Worm (Caenorhabditis elegans) whole organism, L1 larva: ENCODE measurements around the gene cec-3.

Source experiments
- C04F5.9 ChIP-seq: sonication (generic microtip); optimal IDR thresholded peaks from 2 replicates; lab custom pipeline; 2016; ENCODE audit warnings: missing genetic modification characterization, missing compliant biosample characterization
- F16B12.6 ChIP-seq: fragments of 150-350 bp; optimal IDR thresholded peaks from 2 replicates; lab custom pipeline; 2014; ENCODE audit warnings: missing biosample characterization, missing genetic modification characterization
- blmp-1 ChIP-seq: fragments of 150-350 bp; optimal IDR thresholded peaks from 2 replicates; lab custom pipeline; 2014; ENCODE audit warnings: missing biosample characterization, missing genetic modification characterization
- ceh-82 ChIP-seq, 3 experiments: fragments of 150-350 bp in 1 of 3; sonication (generic microtip) in 2 of 3; optimal IDR thresholded peaks; 2 replicates each; lab custom pipeline; 2014 to 2017; ENCODE audit warnings: missing biosample characterization in 3 of 3, missing genetic modification characterization in 3 of 3
- ces-1 ChIP-seq: fragments of 150-350 bp; optimal IDR thresholded peaks from 2 replicates; lab custom pipeline; 2014; ENCODE audit warnings: missing biosample characterization, missing genetic modification reagents, missing genetic modification characterization
- dpl-1 ChIP-seq, 3 experiments: fragments of 150-350 bp in 2 of 3; sonication (generic microtip) in 1 of 3; optimal IDR thresholded peaks; 2 replicates each; lab custom pipeline; 2014 to 2017; ENCODE audit warnings: missing biosample characterization in 3 of 3, missing genetic modification characterization in 3 of 3, missing genetic modification reagents in 3 of 3
- efl-1 ChIP-seq, 4 experiments: fragments of 150-350 bp; optimal IDR thresholded peaks in 3 of 4; peaks in 1 of 4; 1 replicate in 1 of 4; 2 replicates in 3 of 4; lab custom pipeline; 2014; ENCODE audit warnings: missing biosample characterization in 2 of 4, missing genetic modification characterization in 2 of 4, missing genetic modification reagents in 2 of 4
- egl-13 ChIP-seq: sonication (generic microtip); optimal IDR thresholded peaks from 2 replicates; lab custom pipeline; 2016; ENCODE audit warnings: missing genotype, missing genetic modification reagents, missing genetic modification characterization, missing compliant biosample characterization
- elt-2 ChIP-seq: sonication (generic microtip); optimal IDR thresholded peaks from 2 replicates; lab custom pipeline; 2016; ENCODE audit warnings: missing genetic modification characterization, mild to moderate bottlenecking, inconsistent platforms, missing compliant biosample characterization, missing genetic modification reagents
- grh-1 ChIP-seq: fragments of 200-800 bp; sonication (Bioruptor generic); IDR thresholded peaks from 2 replicates; pipeline ENCODE4 v1.3.6; 2022; ENCODE audit warnings: missing genetic modification reagents, missing genetic modification characterization, missing compliant biosample characterization
- hlh-4 ChIP-seq: sonication (generic microtip); optimal IDR thresholded peaks from 2 replicates; lab custom pipeline; 2016; ENCODE audit warnings: mild to moderate bottlenecking, missing genetic modification characterization, missing compliant biosample characterization
- hpl-2 ChIP-seq: fragments of 150-350 bp; optimal IDR thresholded peaks from 2 replicates; lab custom pipeline; 2014; ENCODE audit warnings: missing biosample characterization, missing genetic modification reagents, missing genetic modification characterization
- lin-14 ChIP-seq: fragments of 200-800 bp; sonication (Bioruptor generic); optimal IDR thresholded peaks from 2 replicates; lab custom pipeline; 2018; ENCODE audit warnings: mild to moderate bottlenecking, missing genetic modification characterization, moderate library complexity, missing compliant biosample characterization
- lin-15B ChIP-seq: fragments of 150-350 bp; sonication (generic microtip); optimal IDR thresholded peaks from 3 replicates; lab custom pipeline; 2014; ENCODE audit warnings: missing biosample characterization, missing genetic modification characterization
- lin-35 ChIP-seq, 2 experiments: fragments of 150-350 bp; optimal IDR thresholded peaks; 2 replicates each; lab custom pipeline; 2014; ENCODE audit warnings: missing biosample characterization in 2 of 2, missing genetic modification characterization in 2 of 2, missing genetic modification reagents in 2 of 2
- lsy-2 ChIP-seq, 2 experiments: fragments of 150-350 bp; optimal IDR thresholded peaks; 2 replicates each; lab custom pipeline; 2014; ENCODE audit warnings: missing biosample characterization in 2 of 2, missing genetic modification characterization in 2 of 2
- mep-1 ChIP-seq: fragments of 150-350 bp; optimal IDR thresholded peaks from 2 replicates; lab custom pipeline; 2014; ENCODE audit warnings: missing biosample characterization, missing genetic modification characterization
- nhr-12 ChIP-seq: sonication (generic microtip); optimal IDR thresholded peaks from 2 replicates; lab custom pipeline; 2017; ENCODE audit warnings: missing biosample characterization, missing genetic modification characterization
- nhr-19 ChIP-seq: fragments of 200-800 bp; sonication (Bioruptor generic); conservative IDR thresholded peaks from 2 replicates; pipeline ENCODE4 v1.3.6; 2022; ENCODE audit warnings: missing genetic modification characterization, missing compliant biosample characterization
- nhr-20 ChIP-seq: sonication (generic microtip); optimal IDR thresholded peaks from 2 replicates; lab custom pipeline; 2016; ENCODE audit warnings: mild to moderate bottlenecking, missing genetic modification characterization, missing compliant biosample characterization
- nhr-71 ChIP-seq: sonication (generic microtip); optimal IDR thresholded peaks from 2 replicates; lab custom pipeline; 2016; ENCODE audit warnings: mild to moderate bottlenecking, missing genetic modification characterization, moderate library complexity, missing compliant biosample characterization
- nhr-77 ChIP-seq: fragments of 150-350 bp; optimal IDR thresholded peaks from 2 replicates; lab custom pipeline; 2014; ENCODE audit warnings: missing biosample characterization, missing genetic modification characterization
- nhr-85 ChIP-seq: sonication (generic microtip); peaks from one replicate; lab custom pipeline; 2016; ENCODE audit warnings: missing genetic modification characterization, inconsistent platforms, missing compliant biosample characterization
- pax-3 ChIP-seq: fragments of 200-800 bp; sonication (Bioruptor generic); optimal IDR thresholded peaks from 2 replicates; lab custom pipeline; 2018; ENCODE audit warnings: mild to moderate bottlenecking, missing genetic modification characterization, moderate library complexity, missing compliant biosample characterization
- pqm-1 ChIP-seq: sonication (generic microtip); optimal IDR thresholded peaks from 3 replicates; lab custom pipeline; 2017; ENCODE audit warnings: missing biosample characterization, missing genetic modification characterization
- rnt-1 ChIP-seq: sonication (generic microtip); optimal IDR thresholded peaks from 2 replicates; lab custom pipeline; 2016; ENCODE audit warnings: mild to moderate bottlenecking, missing genetic modification characterization, moderate library complexity, missing compliant biosample characterization
- snu-23 ChIP-seq: sonication (generic microtip); optimal IDR thresholded peaks from 2 replicates; lab custom pipeline; 2016; ENCODE audit warnings: missing genetic modification characterization, missing compliant biosample characterization
- sox-4 ChIP-seq: sonication (generic microtip); optimal IDR thresholded peaks from 2 replicates; lab custom pipeline; 2016; ENCODE audit warnings: missing genetic modification characterization, missing compliant biosample characterization
- sup-37 ChIP-seq: fragments of 200-800 bp; sonication (Bioruptor generic); optimal IDR thresholded peaks from 2 replicates; lab custom pipeline; 2018; ENCODE audit warnings: mild to moderate bottlenecking, missing genetic modification characterization, missing compliant biosample characterization
- swsn-7 ChIP-seq: sonication (generic microtip); optimal IDR thresholded peaks from 2 replicates; lab custom pipeline; 2016; ENCODE audit warnings: missing genetic modification characterization, missing compliant biosample characterization
- tbx-2 ChIP-seq: sonication (generic microtip); optimal IDR thresholded peaks from 2 replicates; lab custom pipeline; 2016; ENCODE audit warnings: missing genetic modification characterization, missing compliant biosample characterization
- unc-130 ChIP-seq: fragments of 150-350 bp; optimal IDR thresholded peaks from 2 replicates; lab custom pipeline; 2017; ENCODE audit warnings: missing biosample characterization, missing genetic modification characterization, inconsistent platforms
- vab-15 ChIP-seq: sonication (generic microtip); optimal IDR thresholded peaks from 2 replicates; lab custom pipeline; 2017; ENCODE audit warnings: missing genotype, mild to moderate bottlenecking, missing genetic modification characterization, missing compliant biosample characterization
- xbp-1 ChIP-seq: sonication (generic microtip); optimal IDR thresholded peaks from 2 replicates; lab custom pipeline; 2016; ENCODE audit warnings: missing genetic modification characterization, missing compliant biosample characterization

The cec-3 gene

DNA sequence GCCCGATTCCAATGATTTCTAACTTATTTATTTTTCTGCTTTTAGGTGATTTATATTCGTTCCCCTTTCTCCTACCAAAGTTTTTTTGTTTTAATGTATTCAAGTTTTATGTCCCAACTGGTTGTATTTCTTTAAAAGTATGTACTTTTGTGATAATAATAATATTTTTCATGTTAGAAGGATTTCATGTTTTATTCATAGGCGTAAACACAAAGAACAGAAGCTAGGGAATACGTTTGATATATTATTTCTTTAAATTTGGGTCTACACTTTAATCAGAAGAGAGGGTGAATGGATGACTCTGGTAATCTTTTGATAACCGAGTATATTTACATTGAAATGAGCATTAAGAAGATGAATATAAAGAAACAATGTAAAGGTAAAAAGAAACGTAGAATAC is 8.7 kb upstream of the cec-3 start:
- TF ChIP-seq lin-14 (GFP tag; lab: Kevin White, UChicago), result no peak
- no peak for TF ChIP-seq nhr-85 (tag; lab: Kevin White, UChicago)
- no peak for TF ChIP-seq nhr-20 (tag; lab: Kevin White, UChicago)
- TF ChIP-seq pqm-1 (tag; lab: Kevin White, UChicago), result no peak
- TF ChIP-seq nhr-77 (tag; lab: Kevin White, UChicago), result no peak
- TF ChIP-seq ces-1 (GFP tag; lab: Kevin White, UChicago), result no peak
- TF ChIP-seq rnt-1 (tag; lab: Kevin White, UChicago), result no peak
- TF ChIP-seq grh-1 (GFP tag; lab: Robert Waterston, UW), result no peak
- no peak for TF ChIP-seq tbx-2 (tag; lab: Kevin White, UChicago)
- TF ChIP-seq F16B12.6 (tag; lab: Kevin White, UChicago), result no peak
- TF ChIP-seq sup-37 (GFP tag; lab: Kevin White, UChicago), result no peak
- TF ChIP-seq swsn-7 (tag; lab: Kevin White, UChicago), result no peak
- TF ChIP-seq nhr-19 (GFP tag; lab: Robert Waterston, UW), result no peak
- TF ChIP-seq hlh-4, result no peak
- no peak for TF ChIP-seq C04F5.9 (tag; lab: Kevin White, UChicago)
- TF ChIP-seq egl-13 (tag; lab: Kevin White, UChicago), result no peak

DNA sequence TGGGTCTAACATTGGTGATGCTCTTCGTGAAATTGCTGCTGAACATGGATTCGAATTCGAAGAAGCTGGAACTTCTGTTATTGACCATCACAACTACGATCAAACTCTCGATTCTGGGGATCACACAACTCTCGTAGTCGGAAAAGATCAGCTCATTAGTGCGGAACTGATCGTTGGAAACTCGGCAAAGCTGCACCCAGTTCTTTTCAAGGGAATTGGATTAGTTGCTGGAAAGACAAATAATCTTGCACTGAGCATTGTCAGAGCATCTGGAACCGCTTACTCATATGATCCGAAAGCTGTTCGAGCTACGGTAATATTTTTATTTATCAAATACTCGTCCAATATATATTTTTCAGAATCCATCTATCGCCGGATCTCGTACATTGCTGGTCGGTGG is 7.5 kb upstream of the cec-3 start:
- TF ChIP-seq efl-1 (optimal IDR thresholded peaks at IDR 0.05; lab: Kevin White, UChicago), result no peak
- peak in 1 of 2 experiments; percentile 62 for TF ChIP-seq efl-1 (GFP tag; optimal IDR thresholded peaks at IDR 0.05 in 1 of 2; lab: Kevin White, UChicago)
- no peak for TF ChIP-seq nhr-19 (GFP tag; lab: Robert Waterston, UW)

DNA sequence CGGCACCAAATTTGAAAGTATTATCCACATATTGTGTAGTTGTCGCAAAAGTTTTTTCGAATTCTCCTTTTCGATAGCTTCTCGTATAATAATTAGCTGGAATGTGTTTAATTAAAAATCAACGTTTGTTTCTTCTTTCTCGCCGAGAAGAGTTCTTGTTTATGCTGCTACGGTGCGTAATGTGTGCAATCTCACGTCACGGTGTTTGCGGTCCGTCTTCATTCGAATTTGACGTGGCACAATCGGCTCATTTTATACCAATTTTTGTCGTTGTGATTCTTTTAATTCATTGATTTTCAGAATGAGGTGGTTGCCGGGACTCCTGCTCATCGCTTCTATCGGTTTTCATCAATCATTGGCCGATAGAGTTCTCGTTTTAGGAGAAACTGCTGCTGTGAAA is 6.8 kb upstream of the cec-3 start, which contains the start of gene ostb-1:
Gene ostb-1, plus strand, starts transcription at position 301 of the 400 bp plus-strand sequence.
- no peak for TF ChIP-seq hpl-2 (GFP tag; lab: Kevin White, UChicago)
- TF ChIP-seq dpl-1 (GFP tag; optimal IDR thresholded peaks at IDR 0.05; lab: Kevin White, UChicago), result peak; percentile 32 to 55 (median 55)
- peak; percentile 20 for TF ChIP-seq snu-23 (GFP tag; lab: Kevin White, UChicago)
- peak; percentile 61 to 85 for TF ChIP-seq lsy-2 (tag; optimal IDR thresholded peaks at IDR 0.05; lab: Kevin White, UChicago)
- no peak for TF ChIP-seq sox-4 (tag; lab: Kevin White, UChicago)
- no peak for TF ChIP-seq nhr-12 (tag; lab: Kevin White, UChicago)
- peak; percentile 85 for TF ChIP-seq F16B12.6 (tag; lab: Kevin White, UChicago)
- peak; percentile 27 for TF ChIP-seq blmp-1 (tag; lab: Kevin White, UChicago)
- peak; percentile 9 for TF ChIP-seq unc-130 (tag; lab: Kevin White, UChicago)
- TF ChIP-seq mep-1, result peak; percentile 58
- peak; percentile 49 for TF ChIP-seq xbp-1
- peak in 1 of 3 experiments; percentile 7 for TF ChIP-seq ceh-82 (tag; optimal IDR thresholded peaks at IDR 0.05; lab: Kevin White, UChicago)
- TF ChIP-seq pax-3 (tag; lab: Kevin White, UChicago), result no peak
- TF ChIP-seq swsn-7 (tag; lab: Kevin White, UChicago), result peak; percentile 2
- TF ChIP-seq lin-35 (GFP tag; optimal IDR thresholded peaks at IDR 0.05; lab: Kevin White, UChicago), result peak; percentile 46 to 66
- peak; percentile 4 for TF ChIP-seq elt-2 (tag; lab: Kevin White, UChicago)
- TF ChIP-seq efl-1 (optimal IDR thresholded peaks at IDR 0.05; lab: Kevin White, UChicago), result peak; percentile 34 to 49
- peak; percentile 58 to 93 for TF ChIP-seq efl-1 (GFP tag; optimal IDR thresholded peaks at IDR 0.05 in 1 of 2; lab: Kevin White, UChicago)
- TF ChIP-seq rnt-1 (tag; lab: Kevin White, UChicago), result peak; percentile 20
- TF ChIP-seq nhr-71 (tag; lab: Kevin White, UChicago), result peak; percentile 19
- TF ChIP-seq vab-15 (tag; lab: Kevin White, UChicago), result peak; percentile 4
- TF ChIP-seq, all 84 proteins: peak for 16

DNA sequence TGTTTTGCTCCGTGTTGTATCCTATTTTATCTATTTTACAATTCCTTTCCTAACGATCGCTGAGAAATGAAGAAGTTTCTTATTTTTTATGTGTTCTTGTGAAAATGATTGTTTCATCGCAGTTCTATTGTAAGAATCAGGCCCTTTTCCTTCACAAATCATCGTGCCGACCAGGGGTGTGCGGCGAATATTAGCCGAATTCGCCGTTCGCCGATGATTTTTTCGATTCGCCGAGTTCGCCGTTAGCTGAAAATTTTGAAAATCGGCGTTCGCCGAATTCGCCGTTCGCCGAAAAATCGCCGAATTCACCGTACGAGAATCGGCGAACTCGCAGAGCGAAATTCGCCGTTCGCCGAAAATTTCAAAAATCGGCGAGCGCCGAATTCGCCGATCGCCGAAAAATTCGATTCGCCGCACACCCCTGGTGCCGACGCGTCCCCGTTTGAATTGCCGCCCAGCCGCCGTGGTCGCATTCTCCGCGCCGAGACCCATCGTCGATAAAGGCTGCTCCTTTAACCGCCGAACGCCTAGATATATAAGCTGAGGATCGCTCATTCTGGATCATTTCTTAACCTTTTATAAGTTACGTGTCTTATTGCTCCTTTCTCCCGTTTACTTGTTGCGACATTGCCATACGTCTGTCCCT is 6.2 kb upstream of the cec-3 start:
- TF ChIP-seq snu-23 (GFP tag; lab: Kevin White, UChicago) (no peak), lin-15B (tag; lab: Kevin White, UChicago) (peak; percentile 19), efl-1 (optimal IDR thresholded peaks at IDR 0.05; lab: Kevin White, UChicago) (peak in 1 of 2 experiments; percentile 23), efl-1 (GFP tag; optimal IDR thresholded peaks at IDR 0.05 in 1 of 2; lab: Kevin White, UChicago) (peak; percentile 54 to 89)
